Fruit fly (Drosophila melanogaster) whole organism, adult: Measurements from ENCODE around the gene AOX3.
A peak's percentile ranks its signal among the peaks of the same experiment; 100 is the strongest.

Experiments
- CG11617 ChIP-seq: fragments of 200-800 bp; sonication (Bioruptor generic); optimal IDR thresholded peaks from 2 replicates; lab custom pipeline; 2017; ENCODE audit warnings: mild to moderate bottlenecking, missing biosample characterization, missing genetic modification reagents, missing genetic modification characterization
- CG12768 ChIP-seq: fragments of 200-800 bp; sonication (Bioruptor generic); optimal IDR thresholded peaks from 2 replicates; lab custom pipeline; 2017; ENCODE audit warnings: missing biosample characterization, missing genetic modification characterization, mild to moderate bottlenecking, moderate library complexity, missing genetic modification reagents
- CG14711 ChIP-seq: fragments of 200-800 bp; sonication (Bioruptor generic); optimal IDR thresholded peaks from 2 replicates; lab custom pipeline; 2018; ENCODE audit warnings: missing biosample characterization, mild to moderate bottlenecking, missing genetic modification characterization, moderate library complexity
- CG1620 ChIP-seq: fragments of 200-800 bp; sonication (Bioruptor generic); optimal IDR thresholded peaks from 2 replicates; lab custom pipeline; 2016; ENCODE audit warnings: missing biosample characterization, missing genetic modification characterization
- CG33017 ChIP-seq: fragments of 200-800 bp; sonication (Bioruptor generic); optimal IDR thresholded peaks from 2 replicates; lab custom pipeline; 2018; ENCODE audit warnings: missing biosample characterization, mild to moderate bottlenecking, missing genetic modification characterization, moderate library complexity
- CG5204 ChIP-seq: fragments of 200-800 bp; sonication (Bioruptor generic); optimal IDR thresholded peaks from 2 replicates; lab custom pipeline; 2016; ENCODE audit warnings: missing biosample characterization, missing genetic modification characterization
- CG7045 ChIP-seq: fragments of 200-800 bp; sonication (Bioruptor generic); optimal IDR thresholded peaks from 2 replicates; lab custom pipeline; 2017; ENCODE audit warnings: missing biosample characterization, mild to moderate bottlenecking, missing genetic modification characterization
- CG7101 ChIP-seq: fragments of 200-800 bp; sonication (Bioruptor generic); optimal IDR thresholded peaks from 2 replicates; lab custom pipeline; 2018; ENCODE audit warnings: missing biosample characterization, mild to moderate bottlenecking, missing genetic modification characterization, moderate library complexity
- Clk ChIP-seq: fragments of 200-800 bp; sonication (Bioruptor generic); optimal IDR thresholded peaks from 2 replicates; lab custom pipeline; 2017; ENCODE audit warnings: missing biosample characterization, missing genetic modification characterization
- Crg-1 ChIP-seq: fragments of 200-800 bp; sonication (Bioruptor generic); optimal IDR thresholded peaks from 2 replicates; lab custom pipeline; 2016; ENCODE audit warnings: missing biosample characterization, missing genetic modification characterization
- Hr96 ChIP-seq: fragments of 200-800 bp; sonication (Bioruptor generic); optimal IDR thresholded peaks from 2 replicates; lab custom pipeline; 2016; ENCODE audit warnings: missing biosample characterization, missing genetic modification characterization
- Mnt ChIP-seq: fragments of 200-800 bp; sonication (Bioruptor generic); optimal IDR thresholded peaks from 2 replicates; lab custom pipeline; 2016; ENCODE audit warnings: missing biosample characterization, mild to moderate bottlenecking, missing genetic modification characterization
- bab1 ChIP-seq: fragments of 200-800 bp; sonication (Bioruptor generic); optimal IDR thresholded peaks from 3 replicates; lab custom pipeline; 2019; ENCODE audit warnings: missing biosample characterization, mild to moderate bottlenecking, missing genetic modification characterization, moderate library complexity
- cic ChIP-seq: fragments of 200-800 bp; sonication (Bioruptor generic); optimal IDR thresholded peaks from 2 replicates; lab custom pipeline; 2017; ENCODE audit warnings: missing biosample characterization, mild to moderate bottlenecking, missing genetic modification characterization, moderate library complexity
- cnc ChIP-seq, 2 experiments: fragments of >200 bp; optimal IDR thresholded peaks; 2 replicates each; lab custom pipeline; 2017
- kay ChIP-seq: fragments of 200-800 bp; sonication (Bioruptor generic); peaks from one replicate; lab custom pipeline; 2016; ENCODE audit warnings: missing biosample characterization, missing genetic modification characterization, borderline replicate concordance
- ovo ChIP-seq: fragments of 200-800 bp; sonication (Bioruptor generic); optimal IDR thresholded peaks from 2 replicates; lab custom pipeline; 2016; ENCODE audit warnings: missing biosample characterization, missing genetic modification characterization
- pad ChIP-seq: fragments of 200-800 bp; sonication (Bioruptor generic); optimal IDR thresholded peaks from 3 replicates; lab custom pipeline; 2017; ENCODE audit warnings: missing biosample characterization, missing genetic modification characterization, mild to moderate bottlenecking, moderate library complexity, missing genetic modification reagents
- tj ChIP-seq: fragments of 200-800 bp; sonication (Bioruptor generic); optimal IDR thresholded peaks from 3 replicates; lab custom pipeline; 2017; ENCODE audit warnings: missing biosample characterization, mild to moderate bottlenecking, missing genetic modification characterization, moderate library complexity
- toe ChIP-seq: fragments of 200-800 bp; sonication (Bioruptor generic); optimal IDR thresholded peaks from 2 replicates; lab custom pipeline; 2016; ENCODE audit warnings: missing biosample characterization, missing genetic modification characterization

The AOX3 gene

DNA sequence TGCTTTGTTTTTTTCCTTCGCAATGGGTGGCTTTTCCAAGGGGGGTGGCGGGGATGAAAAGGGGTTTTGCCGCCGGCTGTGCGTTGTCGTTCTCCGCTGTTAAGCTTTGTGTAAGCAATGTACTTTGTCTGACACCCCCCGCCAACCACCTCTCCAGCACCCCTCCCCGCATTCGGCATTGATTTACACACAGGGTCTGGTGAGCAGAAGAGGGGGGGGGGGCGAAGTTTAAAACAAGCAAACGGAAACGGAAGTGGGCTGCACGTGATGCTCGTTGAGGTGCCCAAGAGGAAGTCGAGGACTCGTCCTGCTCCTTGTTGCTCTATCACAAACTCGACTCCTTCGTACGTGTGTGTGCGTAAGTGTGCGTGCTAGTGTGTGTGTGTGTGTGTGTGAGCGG lies 30.9 kb downstream of the AOX3 start:
- TF ChIP-seq CG14711 (tag; lab: Kevin White, UChicago) (no peak), Mnt (GFP tag; lab: Kevin White, UChicago) (no peak), CG12768 (GFP tag; lab: Kevin White, UChicago) (no peak), cnc (optimal IDR thresholded peaks at IDR 0.05; lab: Kevin White, UChicago) (no peak), CG7045 (no peak), kay (GFP tag; lab: Kevin White, UChicago) (no peak)

DNA sequence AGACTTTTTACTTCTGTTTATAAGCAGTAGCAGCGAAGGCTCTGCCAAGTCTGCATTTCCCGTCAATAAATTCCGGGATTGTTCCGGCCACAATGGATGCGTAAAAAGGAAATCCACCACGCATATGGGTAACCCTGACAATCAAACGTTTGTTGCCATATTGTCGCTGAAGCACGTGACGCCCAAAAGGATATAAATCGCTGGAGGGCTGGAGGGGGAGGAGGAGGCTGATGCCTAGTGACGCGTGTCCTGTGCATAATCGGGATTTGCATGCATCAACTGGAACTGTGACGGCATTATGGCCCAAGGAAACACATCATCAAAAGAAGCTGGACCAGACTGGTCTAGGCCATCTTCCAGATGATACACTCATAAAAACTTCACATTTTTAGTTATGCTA lies 34.8 kb downstream of the AOX3 start:
- no peak for TF ChIP-seq CG1620 (GFP tag; lab: Kevin White, UChicago)
- TF ChIP-seq cic (GFP tag; lab: Kevin White, UChicago), result no peak
- TF ChIP-seq Mnt (GFP tag; lab: Kevin White, UChicago), result no peak
- TF ChIP-seq CG33017 (tag; lab: Kevin White, UChicago), result no peak
- TF ChIP-seq bab1 (GFP tag; lab: Kevin White, UChicago), result no peak
- no peak for TF ChIP-seq kay (GFP tag; lab: Kevin White, UChicago)
- TF ChIP-seq CG14711 (tag; lab: Kevin White, UChicago), result no peak
- TF ChIP-seq CG7101, result no peak
- no peak for TF ChIP-seq cnc (optimal IDR thresholded peaks at IDR 0.05; lab: Kevin White, UChicago)
- TF ChIP-seq toe (GFP tag; lab: Kevin White, UChicago), result no peak
- TF ChIP-seq ovo, result no peak
- no peak for TF ChIP-seq Hr96 (GFP tag; lab: Kevin White, UChicago)

dm6 chr3R:15512249-15512648 lies 35.7 kb downstream of the AOX3 start:
- TF ChIP-seq bab1 (GFP tag; lab: Kevin White, UChicago) (no peak), CG14711 (tag; lab: Kevin White, UChicago) (no peak), CG11617 (GFP tag; lab: Kevin White, UChicago) (no peak), tj (GFP tag; lab: Kevin White, UChicago) (no peak), CG7101 (no peak), cic (GFP tag; lab: Kevin White, UChicago) (no peak), CG5204 (GFP tag; lab: Kevin White, UChicago) (no peak)

DNA sequence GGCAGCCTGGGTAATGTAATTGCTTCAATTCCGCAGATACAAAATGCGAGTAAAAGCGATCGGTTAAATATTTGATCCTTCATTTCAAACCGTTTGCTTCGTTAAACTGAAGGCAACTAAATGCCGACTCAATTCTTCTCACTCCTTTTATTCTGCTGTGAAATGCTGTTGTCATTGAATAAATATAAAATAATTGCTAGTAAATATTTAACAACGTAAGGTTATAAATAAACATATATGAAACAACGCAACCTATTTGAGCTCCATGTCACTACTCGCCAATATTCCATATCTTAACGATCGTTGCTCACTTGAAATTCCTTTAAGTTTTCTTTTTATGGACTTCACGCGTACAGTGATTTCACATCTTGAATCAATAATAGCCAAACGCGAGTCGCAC lies 38.2 kb downstream of the AOX3 start, which contains the start of gene CG44013:
CG44013 (minus strand) TSS at position 101 of the 400 bp plus-strand sequence.
- TF ChIP-seq CG11617 (GFP tag; lab: Kevin White, UChicago), result no peak
- TF ChIP-seq CG7101, result no peak

- TF ChIP-seq CG5204 (GFP tag; lab: Kevin White, UChicago) (no peak), Clk (GFP tag; lab: Kevin White, UChicago) (no peak), toe (GFP tag; lab: Kevin White, UChicago) (no peak), Mnt (GFP tag; lab: Kevin White, UChicago) (no peak), cic (GFP tag; lab: Kevin White, UChicago) (peak; percentile 49), pad (GFP tag; lab: Kevin White, UChicago) (no peak), CG12768 (GFP tag; lab: Kevin White, UChicago) (peak; percentile 4), Hr96 (GFP tag; lab: Kevin White, UChicago) (no peak), CG11617 (GFP tag; lab: Kevin White, UChicago) (no peak), CG1620 (GFP tag; lab: Kevin White, UChicago) (no peak), bab1 (GFP tag; lab: Kevin White, UChicago) (no peak), CG14711 (tag; lab: Kevin White, UChicago) (no peak), CG33017 (tag; lab: Kevin White, UChicago) (no peak), Crg-1 (GFP tag; lab: Kevin White, UChicago) (no peak), cnc (optimal IDR thresholded peaks at IDR 0.05; lab: Kevin White, UChicago) (no peak), CG7045 (no peak), CG7101 (no peak), kay (GFP tag; lab: Kevin White, UChicago) (peak; percentile 33), ovo (no peak)
Observed at dm6 chr3R:15508631-15509030, 39.4 kb downstream of the AOX3 start, which contains the start of gene CG44014. Gene CG44014 (minus strand): TSS chr3R:15508886.

DNA sequence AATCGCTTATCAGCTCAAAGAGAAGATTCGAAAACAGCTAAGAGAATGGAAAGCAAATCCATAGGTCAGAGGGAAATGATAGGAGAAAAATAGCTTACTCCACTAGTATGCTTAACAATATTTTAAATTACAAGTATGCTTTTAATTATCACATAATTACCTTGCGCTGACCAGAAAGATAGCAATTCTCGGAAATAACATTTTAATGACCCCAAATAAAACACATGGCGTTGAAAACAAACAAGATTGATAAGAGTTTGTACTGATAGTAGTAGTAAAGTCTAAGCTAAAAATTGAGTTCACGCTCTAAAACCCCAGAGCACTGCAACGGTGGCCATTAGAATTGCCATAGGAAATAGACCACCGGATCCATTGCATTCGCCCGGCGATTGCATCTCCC lies 40.2 kb downstream of the AOX3 start:
- TF ChIP-seq kay (GFP tag; lab: Kevin White, UChicago) (peak; percentile 53), ovo (no peak)

DNA sequence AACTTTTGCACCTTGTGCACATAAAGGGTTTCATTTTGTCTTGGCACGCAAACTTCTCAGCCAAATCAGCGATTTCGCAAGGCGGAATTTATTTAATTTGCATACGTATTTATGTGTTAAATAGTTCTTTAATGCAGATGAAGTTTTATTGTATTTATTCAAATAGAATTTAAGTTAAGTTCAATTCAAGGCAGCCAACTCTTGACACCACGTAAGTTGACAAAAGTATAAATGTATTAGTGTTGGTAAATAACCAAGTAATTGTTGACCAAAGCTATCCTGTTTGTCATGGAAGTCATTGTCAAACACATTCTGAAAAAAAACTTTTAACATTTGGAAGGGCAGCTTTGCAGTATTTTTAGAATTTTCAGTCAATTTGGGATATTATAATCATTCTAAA lies 53.7 kb downstream of the AOX3 start, which contains the start of gene maca:
maca (plus strand) TSS at position 301 of the 400 bp plus-strand sequence.
- TF ChIP-seq CG5204 (GFP tag; lab: Kevin White, UChicago) (no peak), Mnt (GFP tag; lab: Kevin White, UChicago) (no peak), Hr96 (GFP tag; lab: Kevin White, UChicago) (no peak), cic (GFP tag; lab: Kevin White, UChicago) (no peak), cnc (optimal IDR thresholded peaks at IDR 0.05; lab: Kevin White, UChicago) (no peak), toe (GFP tag; lab: Kevin White, UChicago) (no peak), bab1 (GFP tag; lab: Kevin White, UChicago) (no peak), CG7101 (no peak), pad (GFP tag; lab: Kevin White, UChicago) (no peak), ovo (no peak), CG11617 (GFP tag; lab: Kevin White, UChicago) (no peak), Crg-1 (GFP tag; lab: Kevin White, UChicago) (no peak), CG7045 (no peak), CG33017 (tag; lab: Kevin White, UChicago) (no peak), kay (GFP tag; lab: Kevin White, UChicago) (no peak)
